Fruit fly (Drosophila melanogaster): Measurements from ENCODE around the gene yellow-h.

The yellow-h gene

dm6 chr4:181639-182038 lies 46.1 kb upstream of the yellow-h start (continued):
- TF ChIP-seq sd (tag; optimal IDR thresholded peaks at IDR 0.05) = no peak
- TF ChIP-seq Taf1 (GFP tag; IDR thresholded peaks at IDR 0.05) = no peak
- TF ChIP-seq wek (GFP tag; optimal IDR thresholded peaks at IDR 0.05) = peak; percentile 32
- TF ChIP-seq Pdp1 (GFP tag; optimal IDR thresholded peaks at IDR 0.05) = peak in 1 of 2 experiments; percentile 77
- no peak for TF ChIP-seq CG2889 (GFP tag; IDR thresholded peaks at IDR 0.05)
- no peak for TF ChIP-seq H2.0 (GFP tag; IDR thresholded peaks at IDR 0.05)
- TF ChIP-seq CG16815 (GFP tag; optimal IDR thresholded peaks at IDR 0.05) = no peak
- TF ChIP-seq Aef1 (GFP tag; IDR thresholded peaks at IDR 0.05) = no peak
- no peak for TF ChIP-seq ranshi (GFP tag; IDR thresholded peaks at IDR 0.05)
- no peak for TF ChIP-seq Sry-β (GFP tag; optimal IDR thresholded peaks at IDR 0.05)
- peak; percentile 63 for TF ChIP-seq pfk (GFP tag; optimal IDR thresholded peaks at IDR 0.05)
- no peak for TF ChIP-seq Xbp1 (GFP tag; optimal IDR thresholded peaks at IDR 0.05)
- TF ChIP-seq so (GFP tag; IDR thresholded peaks at IDR 0.05) = no peak
- no peak for TF ChIP-seq bigmax (GFP tag; optimal IDR thresholded peaks at IDR 0.05)
- no peak for TF ChIP-seq B-H2 (GFP tag; optimal IDR thresholded peaks at IDR 0.05)
- no peak for TF ChIP-seq kni (GFP tag; optimal IDR thresholded peaks at IDR 0.05)
- TF ChIP-seq CG6254 (GFP tag; optimal IDR thresholded peaks at IDR 0.05) = no peak
- TF ChIP-seq fd102C (GFP tag; optimal IDR thresholded peaks at IDR 0.05) = no peak
- no peak for TF ChIP-seq gro (GFP tag; optimal IDR thresholded peaks at IDR 0.05)
- TF ChIP-seq CG14965 (GFP tag; optimal IDR thresholded peaks at IDR 0.05; ENCODE audit: borderline replicate concordance) = no peak
- no peak for TF ChIP-seq p53 (GFP tag; optimal IDR thresholded peaks at IDR 0.05)
- TF ChIP-seq Ets97D (GFP tag; optimal IDR thresholded peaks at IDR 0.05) = no peak
- no peak for TF ChIP-seq Scr (GFP tag; IDR thresholded peaks at IDR 0.05; ENCODE audit: partially characterized antibody)
- TF ChIP-seq bowl (GFP tag; IDR thresholded peaks at IDR 0.05) = no peak
- peak; percentile 8 for TF ChIP-seq CG12769 (tag; optimal IDR thresholded peaks at IDR 0.05)
- no peak for TF ChIP-seq HmgD (GFP tag; optimal IDR thresholded peaks at IDR 0.05)
- no peak for TF ChIP-seq Dp (GFP tag; optimal IDR thresholded peaks at IDR 0.05)
- no peak for TF ChIP-seq Myb (GFP tag; optimal IDR thresholded peaks at IDR 0.05)
- TF ChIP-seq dimm (GFP tag; IDR thresholded peaks at IDR 0.05) = no peak
- TF ChIP-seq Deaf1 (tag; optimal IDR thresholded peaks at IDR 0.05) = peak; percentile 91
- no peak for TF ChIP-seq Lpt (GFP tag; optimal IDR thresholded peaks at IDR 0.05)
- no peak for TF ChIP-seq amos (GFP tag; IDR thresholded peaks at IDR 0.05; ENCODE audit: partially characterized antibody)
- TF ChIP-seq onecut (GFP tag; IDR thresholded peaks at IDR 0.05) = peak; percentile 5; the same call in 1 of the 2 replicates
- TF ChIP-seq CG18599 (GFP tag; optimal IDR thresholded peaks at IDR 0.05) = no peak
- TF ChIP-seq CrebB (tag; optimal IDR thresholded peaks at IDR 0.05) = no peak
- no peak for TF ChIP-seq NC2β (GFP tag; optimal IDR thresholded peaks at IDR 0.05)
- TF ChIP-seq Ets65A (GFP tag) = no peak
- no peak for TF ChIP-seq CG8388 (GFP tag; optimal IDR thresholded peaks at IDR 0.05)
- peak; percentile 84 for TF ChIP-seq Med (GFP tag)
- TF ChIP-seq D19A (tag; optimal IDR thresholded peaks at IDR 0.05) = peak; percentile 24
- peak; percentile 24 for TF ChIP-seq caup (GFP tag; optimal IDR thresholded peaks at IDR 0.05; ENCODE audit: severe bottlenecking)
- no peak for TF ChIP-seq Stat92E (GFP tag; optimal IDR thresholded peaks at IDR 0.05)
- TF ChIP-seq CG8290 (GFP tag; optimal IDR thresholded peaks at IDR 0.05) = peak; percentile 23
- TF ChIP-seq CG8290 (tag; optimal IDR thresholded peaks at IDR 0.05) = peak in 1 of 2 experiments; percentile 58
- TF ChIP-seq chm (GFP tag; IDR thresholded peaks at IDR 0.05) = no peak
- no peak for TF ChIP-seq dysf (GFP tag; IDR thresholded peaks at IDR 0.05)
- TF ChIP-seq CG1832 (GFP tag; optimal IDR thresholded peaks at IDR 0.05) = no peak
- no peak for TF ChIP-seq sc (optimal IDR thresholded peaks at IDR 0.05)
- TF ChIP-seq sc (GFP tag; optimal IDR thresholded peaks at IDR 0.05) = no peak
- no peak for TF ChIP-seq sna (GFP tag; IDR thresholded peaks at IDR 0.05; ENCODE audit: partially characterized antibody)
- TF ChIP-seq E2f1 (GFP tag; IDR thresholded peaks at IDR 0.05) = no peak
- TF ChIP-seq CG10543 (GFP tag; optimal IDR thresholded peaks at IDR 0.05) = no peak

Measured in whole organism, embryonic.